Worm (Caenorhabditis elegans) whole organism, mixed stage, embryonic: ENCODE data around the gene srv-22.

Source experiments
- nhr-237 ChIP-seq: fragments of 150-350 bp; optimal IDR thresholded peaks from 2 replicates; lab custom pipeline; 2014; ENCODE audit warnings: missing biosample characterization, missing genetic modification characterization
- nhr-28 ChIP-seq: fragments of 150-350 bp; optimal IDR thresholded peaks from 2 replicates; lab custom pipeline; 2014; ENCODE audit warnings: missing biosample characterization, missing genetic modification characterization
- unc-62 ChIP-seq: fragments of 150-350 bp; optimal IDR thresholded peaks from 2 replicates; lab custom pipeline; 2014; ENCODE audit warnings: missing biosample characterization, missing genetic modification reagents, missing genetic modification characterization

DNA sequence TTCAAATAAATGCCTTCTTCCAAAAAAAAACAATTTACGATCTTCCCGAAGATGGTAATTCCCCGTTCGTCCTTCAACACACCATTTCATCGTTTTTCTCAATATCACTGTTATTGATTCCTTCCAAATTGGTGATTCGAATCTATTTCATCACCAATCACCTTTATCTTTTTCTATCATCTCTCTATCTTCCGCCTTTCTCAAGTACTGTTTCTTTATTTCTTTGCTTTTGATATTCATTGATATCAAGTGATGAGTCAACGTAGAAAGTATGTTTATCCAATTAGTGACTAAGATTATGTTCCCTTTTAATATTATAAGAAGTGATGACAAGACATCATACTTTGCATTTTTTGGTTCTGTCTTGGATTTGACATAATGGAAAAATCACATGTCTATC is 44.5 kb upstream of the srv-22 start:
- TF ChIP-seq nhr-237 (tag; lab: Kevin White, UChicago), result no peak
- no peak for TF ChIP-seq nhr-28 (tag; lab: Kevin White, UChicago)
- TF ChIP-seq unc-62 (GFP tag; lab: Kevin White, UChicago), result no peak
